Fruit fly (Drosophila melanogaster) whole organism, embryonic: ENCODE results near the gene L2HGDH.

ENCODE experiments used
- Aef1 ChIP-seq: fragments of 200-800 bp; sonication (Bioruptor generic); IDR thresholded peaks from 3 replicates; pipeline ENCODE4 v1.3.6; 2022; ENCODE audit warnings: missing biosample characterization, missing genetic modification characterization
- Atf-2 ChIP-seq: fragments of 200-800 bp; sonication (Bioruptor generic); optimal IDR thresholded peaks from 2 replicates; lab custom pipeline; 2016; ENCODE audit warnings: missing biosample characterization, missing genetic modification characterization
- CG10209 ChIP-seq: fragments of 200-800 bp; sonication (Bioruptor generic); optimal IDR thresholded peaks from 3 replicates; lab custom pipeline; 2017; ENCODE audit warnings: missing biosample characterization, mild to moderate bottlenecking, missing genetic modification characterization, missing genetic modification reagents
- CG1024 ChIP-seq: fragments of 200-800 bp; sonication (Bioruptor generic); IDR thresholded peaks from 2 replicates; pipeline ENCODE4 v1.3.6; 2022; ENCODE audit warnings: missing biosample characterization, missing genetic modification characterization
- CG10979 ChIP-seq: fragments of 200-800 bp; sonication (Bioruptor generic); optimal IDR thresholded peaks from 2 replicates; lab custom pipeline; 2018; ENCODE audit warnings: missing biosample characterization, mild to moderate bottlenecking, missing genetic modification characterization, moderate library complexity
- CG11695 ChIP-seq: fragments of 200-800 bp; sonication (Bioruptor generic); IDR thresholded peaks from 3 replicates; pipeline ENCODE4 v1.3.6; 2022; ENCODE audit warnings: missing biosample characterization, missing genetic modification characterization
- CG11696 ChIP-seq: fragments of 200-800 bp; sonication (Bioruptor generic); IDR thresholded peaks from 2 replicates; pipeline ENCODE4 v1.3.6; 2022; ENCODE audit warnings: missing biosample characterization, missing genetic modification characterization
- CG12744 ChIP-seq: fragments of 200-800 bp; sonication (Bioruptor generic); optimal IDR thresholded peaks from 2 replicates; lab custom pipeline; 2016; ENCODE audit warnings: missing biosample characterization, missing genetic modification characterization
- CG14667 ChIP-seq: fragments of 200-800 bp; sonication (Bioruptor generic); IDR thresholded peaks from 2 replicates; pipeline ENCODE4 v1.3.6; 2022; ENCODE audit warnings: missing biosample characterization, missing genetic modification characterization
- CG14965 ChIP-seq: fragments of 200-800 bp; sonication (Bioruptor generic); optimal IDR thresholded peaks from 2 replicates; lab custom pipeline; 2016; ENCODE audit warnings: missing biosample characterization, missing genetic modification characterization, borderline replicate concordance
- CG1647 ChIP-seq: fragments of 200-800 bp; sonication (Bioruptor generic); optimal IDR thresholded peaks from 3 replicates; lab custom pipeline; 2016; ENCODE audit warnings: missing biosample characterization, missing genetic modification characterization
- CG17359 ChIP-seq: fragments of 200-800 bp; sonication (Bioruptor generic); optimal IDR thresholded peaks from 3 replicates; lab custom pipeline; 2018; ENCODE audit warnings: missing biosample characterization, mild to moderate bottlenecking, missing genetic modification characterization, moderate library complexity
- CG17912 ChIP-seq: fragments of 200-800 bp; sonication (Bioruptor generic); optimal IDR thresholded peaks from 2 replicates; lab custom pipeline; 2018; ENCODE audit warnings: missing biosample characterization, mild to moderate bottlenecking, missing genetic modification characterization
- CG18599 ChIP-seq: fragments of 200-800 bp; sonication (Bioruptor generic); optimal IDR thresholded peaks from 3 replicates; lab custom pipeline; 2017; ENCODE audit warnings: missing biosample characterization, missing genetic modification characterization, mild to moderate bottlenecking, moderate library complexity, missing genetic modification reagents
- CG31365 ChIP-seq: fragments of 200-800 bp; sonication (Bioruptor generic); optimal IDR thresholded peaks from 2 replicates; lab custom pipeline; 2018; ENCODE audit warnings: missing biosample characterization, mild to moderate bottlenecking, missing genetic modification characterization
- CG33557 ChIP-seq: fragments of 200-800 bp; sonication (Bioruptor generic); optimal IDR thresholded peaks from 2 replicates; lab custom pipeline; 2019; ENCODE audit warnings: missing biosample characterization, mild to moderate bottlenecking, missing genetic modification characterization, moderate library complexity
- CG3847 ChIP-seq: fragments of 200-800 bp; sonication (Bioruptor generic); IDR thresholded peaks from 2 replicates; pipeline ENCODE4 v1.3.6; 2022; ENCODE audit warnings: missing biosample characterization, missing genetic modification characterization
- CG4360 ChIP-seq: fragments of 200-800 bp; sonication (Bioruptor generic); IDR thresholded peaks from 2 replicates; pipeline ENCODE4 v1.3.6; 2022; ENCODE audit warnings: missing biosample characterization, missing genetic modification characterization
- CG7786 ChIP-seq: fragments of 200-800 bp; sonication (Bioruptor generic); optimal IDR thresholded peaks from 2 replicates; lab custom pipeline; 2016; ENCODE audit warnings: missing biosample characterization, missing genetic modification characterization
- CG9437 ChIP-seq: fragments of 200-800 bp; sonication (Bioruptor generic); optimal IDR thresholded peaks from 2 replicates; lab custom pipeline; 2018; ENCODE audit warnings: missing biosample characterization, mild to moderate bottlenecking, missing genetic modification characterization
- CG9797 ChIP-seq: fragments of 200-800 bp; sonication (Bioruptor generic); optimal IDR thresholded peaks from 3 replicates; lab custom pipeline; 2018; ENCODE audit warnings: missing biosample characterization, mild to moderate bottlenecking, missing genetic modification characterization
- CG9876 ChIP-seq: fragments of 200-800 bp; sonication (Bioruptor generic); optimal IDR thresholded peaks from 2 replicates; lab custom pipeline; 2016; ENCODE audit warnings: missing biosample characterization, missing genetic modification characterization
- CTCF ChIP-seq: fragments of 200-800 bp; sonication (Bioruptor generic); optimal IDR thresholded peaks from 2 replicates; lab custom pipeline; 2017; ENCODE audit warnings: missing biosample characterization, mild to moderate bottlenecking, missing genetic modification characterization, moderate library complexity
- D ChIP-seq, 2 experiments: fragments of 200-800 bp in 1 of 2; fragments of >200 bp in 1 of 2; sonication (Bioruptor generic) in 1 of 2; optimal IDR thresholded peaks; 2 replicates in 1 of 2; 3 replicates in 1 of 2; lab custom pipeline; 2017; ENCODE audit warnings: mild to moderate bottlenecking in 1 of 2, missing biosample characterization in 1 of 2, missing genetic modification characterization in 1 of 2, missing genetic modification reagents in 1 of 2
- HmgD ChIP-seq: fragments of 200-800 bp; sonication (Bioruptor generic); optimal IDR thresholded peaks from 3 replicates; lab custom pipeline; 2016; ENCODE audit warnings: missing biosample characterization, missing genetic modification characterization
- Jarid2 ChIP-seq: fragments of 200-800 bp; sonication (Bioruptor generic); optimal IDR thresholded peaks from 3 replicates; lab custom pipeline; 2017; ENCODE audit warnings: mild to moderate bottlenecking, missing biosample characterization, missing genetic modification reagents, missing genetic modification characterization
- Lim3 ChIP-seq: fragments of 200-800 bp; sonication (Bioruptor generic); IDR thresholded peaks from 2 replicates; pipeline ENCODE4 v1.3.6; 2022; ENCODE audit warnings: missing biosample characterization, missing genetic modification characterization
- Lpt ChIP-seq: fragments of >200 bp; optimal IDR thresholded peaks from 2 replicates; lab custom pipeline; 2018; ENCODE audit warnings: missing biosample characterization, missing genetic modification characterization
- Oli ChIP-seq: fragments of 200-800 bp; sonication (Bioruptor generic); optimal IDR thresholded peaks from 2 replicates; lab custom pipeline; 2018; ENCODE audit warnings: missing biosample characterization, mild to moderate bottlenecking, missing genetic modification characterization, moderate library complexity
- ac ChIP-seq: fragments of 200-800 bp; sonication (Bioruptor generic); optimal IDR thresholded peaks from 3 replicates; lab custom pipeline; 2017; ENCODE audit warnings: missing biosample characterization, mild to moderate bottlenecking, missing genetic modification characterization
- bbx ChIP-seq: fragments of 200-800 bp; sonication (Bioruptor generic); IDR thresholded peaks from 2 replicates; pipeline ENCODE4 v1.3.6; 2022; ENCODE audit warnings: missing biosample characterization, missing genetic modification characterization; ENCODE audit not compliant: partially characterized antibody
- bigmax ChIP-seq: fragments of 200-800 bp; sonication (Bioruptor generic); optimal IDR thresholded peaks from 2 replicates; lab custom pipeline; 2018; ENCODE audit warnings: missing biosample characterization, mild to moderate bottlenecking, missing genetic modification characterization
- cad ChIP-seq: fragments of >200 bp; optimal IDR thresholded peaks from 2 replicates; lab custom pipeline; 2017; ENCODE audit warnings: missing biosample characterization, missing genetic modification characterization
- dati ChIP-seq: fragments of 200-800 bp; sonication (Bioruptor generic); IDR thresholded peaks from 2 replicates; pipeline ENCODE4 v1.3.6; 2022; ENCODE audit warnings: missing biosample characterization, missing genetic modification characterization
- fd3F ChIP-seq: fragments of 200-800 bp; sonication (Bioruptor generic); optimal IDR thresholded peaks from 2 replicates; lab custom pipeline; 2018; ENCODE audit warnings: missing biosample characterization, mild to moderate bottlenecking, missing genetic modification characterization, moderate library complexity
- ftz-f1 ChIP-seq: fragments of 200-800 bp; sonication (Bioruptor generic); optimal IDR thresholded peaks from 2 replicates; lab custom pipeline; 2016; ENCODE audit warnings: missing biosample characterization, missing genetic modification characterization
- inv ChIP-seq: fragments of 200-800 bp; sonication (Bioruptor generic); IDR thresholded peaks from 2 replicates; pipeline ENCODE4 v1.3.6; 2022; ENCODE audit warnings: missing biosample characterization, missing genetic modification characterization; ENCODE audit not compliant: partially characterized antibody
- kni ChIP-seq: fragments of 200-800 bp; sonication (Bioruptor generic); optimal IDR thresholded peaks from 3 replicates; lab custom pipeline; 2017; ENCODE audit warnings: mild to moderate bottlenecking, missing biosample characterization, missing genetic modification reagents, missing genetic modification characterization
- lbe ChIP-seq: fragments of 200-800 bp; sonication (Bioruptor generic); optimal IDR thresholded peaks from 2 replicates; lab custom pipeline; 2016; ENCODE audit warnings: missing biosample characterization, mild to moderate bottlenecking, missing genetic modification characterization
- pan ChIP-seq, 4 experiments: fragments of >200 bp in 3 of 4; fragments of 200-800 bp in 1 of 4; sonication (Bioruptor generic) in 1 of 4; optimal IDR thresholded peaks in 3 of 4; IDR thresholded peaks in 1 of 4; 2 replicates each; pipeline versions ENCODE4 v1.3.6 to Lab custom; 2017 to 2022; ENCODE audit warnings: missing biosample characterization in 2 of 4, missing genetic modification characterization in 2 of 4, mixed read lengths in 1 of 4
- prd ChIP-seq, 3 experiments: fragments of >200 bp in 2 of 3; fragments of 200-800 bp in 1 of 3; sonication (Bioruptor generic) in 1 of 3; optimal IDR thresholded peaks in 2 of 3; IDR thresholded peaks in 1 of 3; 2 replicates in 2 of 3; 3 replicates in 1 of 3; pipeline versions ENCODE4 v1.3.6 to Lab custom; 2017 to 2022; ENCODE audit warnings: missing biosample characterization in 1 of 3, missing genetic modification characterization in 1 of 3
- sc ChIP-seq, 3 experiments: fragments of >200 bp in 2 of 3; fragments of 200-800 bp in 1 of 3; sonication (Bioruptor generic) in 1 of 3; optimal IDR thresholded peaks; 2 replicates in 2 of 3; 3 replicates in 1 of 3; lab custom pipeline; 2017; ENCODE audit warnings: mild to moderate bottlenecking in 1 of 3, missing biosample characterization in 1 of 3, missing genetic modification characterization in 1 of 3, missing genetic modification reagents in 1 of 3
- schlank ChIP-seq: fragments of 200-800 bp; sonication (Bioruptor generic); optimal IDR thresholded peaks from 2 replicates; lab custom pipeline; 2018; ENCODE audit warnings: missing biosample characterization, mild to moderate bottlenecking, missing genetic modification characterization
- sd ChIP-seq: fragments of 200-800 bp; sonication (Bioruptor generic); optimal IDR thresholded peaks from 3 replicates; lab custom pipeline; 2018; ENCODE audit warnings: missing biosample characterization, mild to moderate bottlenecking, missing genetic modification characterization, moderate library complexity
- sens ChIP-seq: fragments of 200-800 bp; sonication (Bioruptor generic); peaks from one replicate; lab custom pipeline; 2016; ENCODE audit warnings: missing biosample characterization, missing genetic modification characterization
- sr ChIP-seq: fragments of 200-800 bp; sonication (Bioruptor generic); IDR thresholded peaks from 3 replicates; pipeline ENCODE4 v1.3.6; 2022; ENCODE audit warnings: missing biosample characterization, missing genetic modification characterization
- stwl ChIP-seq: fragments of 200-800 bp; sonication (Bioruptor generic); optimal IDR thresholded peaks from 3 replicates; lab custom pipeline; 2018; ENCODE audit warnings: missing biosample characterization, mild to moderate bottlenecking, missing genetic modification characterization, moderate library complexity
- unpg ChIP-seq: fragments of 200-800 bp; sonication (Bioruptor generic); optimal IDR thresholded peaks from 3 replicates; lab custom pipeline; 2018; ENCODE audit warnings: missing biosample characterization, mild to moderate bottlenecking, missing genetic modification characterization, moderate library complexity
- wdn ChIP-seq: fragments of 200-800 bp; sonication (Bioruptor generic); IDR thresholded peaks from 2 replicates; pipeline ENCODE4 v1.3.6; 2022; ENCODE audit warnings: missing biosample characterization, missing genetic modification characterization

Gene L2HGDH

dm6 chr2L:18966844-18967243, 7.4 kb downstream of the L2HGDH start (continued):
- TF ChIP-seq lbe (peak; percentile 51), CG18599 (GFP tag; lab: Kevin White, UChicago) (peak; percentile 86), CTCF (GFP tag; lab: Kevin White, UChicago) (no peak), cad (GFP tag; lab: Kevin White, UChicago) (no peak), CG3847 (GFP tag; lab: Robert Waterston, UW) (peak; percentile 60), CG14965 (GFP tag; lab: Kevin White, UChicago) (no peak), ftz-f1 (no peak), bbx (GFP tag; lab: Robert Waterston, UW) (no peak), Jarid2 (no peak), CG17359 (tag; lab: Kevin White, UChicago) (peak; percentile 36), CG9797 (no peak), sd (tag; lab: Kevin White, UChicago) (no peak), fd3F (GFP tag; lab: Kevin White, UChicago) (peak; percentile 45), CG9437 (GFP tag; lab: Kevin White, UChicago) (no peak), prd (optimal IDR thresholded peaks at IDR 0.05; lab: Kevin White, UChicago) (no peak), prd (GFP tag; IDR thresholded peaks at IDR 0.05; lab: Robert Waterston, UW) (peak; percentile 48; the same call in 2 of the 3 replicates), CG17912 (no peak), CG9876 (GFP tag; lab: Kevin White, UChicago) (no peak), wdn (GFP tag; lab: Robert Waterston, UW) (peak; percentile 65; the same call in 1 of the 2 replicates), CG10209 (peak; percentile 39), CG31365 (no peak), bigmax (no peak), sc (optimal IDR thresholded peaks at IDR 0.05; lab: Kevin White, UChicago) (no peak), sc (GFP tag; optimal IDR thresholded peaks at IDR 0.05; lab: Kevin White, UChicago) (no peak), HmgD (GFP tag; lab: Kevin White, UChicago) (no peak), stwl (tag; lab: Kevin White, UChicago) (no peak), CG1024 (GFP tag; lab: Robert Waterston, UW) (no peak), CG7786 (GFP tag; lab: Kevin White, UChicago) (no peak), CG14667 (GFP tag; lab: Robert Waterston, UW) (peak; percentile 29; the same call in 1 of the 2 replicates), dati (GFP tag; lab: Robert Waterston, UW) (no peak; the same call in 1 of the 2 replicates), CG11696 (GFP tag; lab: Robert Waterston, UW) (peak; percentile 14; the same call in 1 of the 2 replicates), CG12744 (GFP tag; lab: Kevin White, UChicago) (no peak), unpg (GFP tag; lab: Kevin White, UChicago) (peak; percentile 26), Aef1 (no peak), CG4360 (GFP tag; lab: Robert Waterston, UW) (no peak), Oli (no peak), ac (GFP tag; lab: Kevin White, UChicago) (no peak), inv (no peak), CG10979 (no peak), Atf-2 (no peak), schlank (tag; lab: Kevin White, UChicago) (no peak), sens (no peak), pan (optimal IDR thresholded peaks at IDR 0.05; lab: Kevin White, UChicago) (no peak), pan (GFP tag; optimal IDR thresholded peaks at IDR 0.05 in 1 of 2, IDR thresholded peaks at IDR 0.05 in 1 of 2) (peak in 1 of 2 experiments; percentile 74), CG11695 (GFP tag; lab: Robert Waterston, UW) (peak; percentile 68), Lpt (GFP tag; lab: Kevin White, UChicago) (no peak), kni (GFP tag; lab: Kevin White, UChicago) (no peak), Lim3 (GFP tag; lab: Robert Waterston, UW) (no peak), CG33557 (no peak), sr (GFP tag; lab: Robert Waterston, UW) (no peak), D (optimal IDR thresholded peaks at IDR 0.05; lab: Kevin White, UChicago) (no peak), D (GFP tag; optimal IDR thresholded peaks at IDR 0.05; lab: Kevin White, UChicago) (no peak), CG1647 (GFP tag; lab: Kevin White, UChicago) (no peak)
